Worm (Caenorhabditis elegans): Measurements from ENCODE around the gene F55C10.4.

The F55C10.4 gene

ce11 chrV:11430823-11431222, 44.3 kb downstream of the F55C10.4 start:
- TF ChIP-seq dve-1 (tag; optimal IDR thresholded peaks at IDR 0.05) (no peak), unc-42 (tag; optimal IDR thresholded peaks at IDR 0.05) (peak; percentile 40)

- TF ChIP-seq rnt-1 (tag; optimal IDR thresholded peaks at IDR 0.05) (no peak), syd-9 (tag; optimal IDR thresholded peaks at IDR 0.05) (no peak), ceh-9 (tag; optimal IDR thresholded peaks at IDR 0.05) (no peak), odd-2 (tag; optimal IDR thresholded peaks at IDR 0.05) (no peak), elt-2 (tag; optimal IDR thresholded peaks at IDR 0.05) (no peak), ceh-6 (GFP tag; optimal IDR thresholded peaks at IDR 0.05) (no peak), hlh-6 (tag; optimal IDR thresholded peaks at IDR 0.05) (no peak), ztf-16 (tag; optimal IDR thresholded peaks at IDR 0.05) (no peak), pros-1 (tag; optimal IDR thresholded peaks at IDR 0.05) (no peak), zip-5 (tag; optimal IDR thresholded peaks at IDR 0.05) (no peak), nhr-11 (tag; optimal IDR thresholded peaks at IDR 0.05) (no peak), nfya-1 (tag; optimal IDR thresholded peaks at IDR 0.05) (no peak)
Observed at ce11 chrV:11435242-11435641, 48.7 kb downstream of the F55C10.4 start.

- TF ChIP-seq ceh-6 (GFP tag; optimal IDR thresholded peaks at IDR 0.05) = no peak
- TF ChIP-seq unc-42 (tag; optimal IDR thresholded peaks at IDR 0.05) = peak; percentile 39
Observed at ce11 chrV:11436407-11436806, 49.9 kb downstream of the F55C10.4 start.

Measured in whole organism, late embryonic.